Worm (Caenorhabditis elegans) whole organism, young adult: ENCODE measurements around the gene F10A3.17.

Experiments
- B0019.2 ChIP-seq: fragments of 200-800 bp; sonication (Bioruptor generic); conservative IDR thresholded peaks from 2 replicates; pipeline ENCODE4 v1.3.6; 2022; ENCODE audit warnings: missing genetic modification reagents, missing genetic modification characterization, missing compliant biosample characterization
- B0261.1 ChIP-seq: sonication (generic microtip); optimal IDR thresholded peaks from 2 replicates; lab custom pipeline; 2016; ENCODE audit warnings: mild to moderate bottlenecking, missing genetic modification characterization, moderate library complexity, missing compliant biosample characterization
- F22D6.2 ChIP-seq: sonication (generic microtip); optimal IDR thresholded peaks from 2 replicates; lab custom pipeline; 2016; ENCODE audit warnings: mild to moderate bottlenecking, missing genetic modification characterization, missing compliant biosample characterization
- F23B12.7 ChIP-seq: sonication (generic microtip); optimal IDR thresholded peaks from 2 replicates; lab custom pipeline; 2017; ENCODE audit warnings: missing genetic modification characterization, mild to moderate bottlenecking, missing compliant biosample characterization, antibody characterized with exemption, moderate library complexity; ENCODE audit not compliant: insufficient read depth
- F37B4.10 ChIP-seq: fragments of 200-800 bp; sonication (Bioruptor generic); IDR thresholded peaks from 2 replicates; pipeline ENCODE4 v1.3.6; 2022; ENCODE audit warnings: missing genetic modification characterization, missing compliant biosample characterization
- F49E8.2 ChIP-seq: sonication (generic microtip); optimal IDR thresholded peaks from 3 replicates; lab custom pipeline; 2017; ENCODE audit warnings: missing genetic modification characterization, mild to moderate bottlenecking, missing compliant biosample characterization, antibody characterized with exemption, moderate library complexity; ENCODE audit not compliant: insufficient read depth
- F55B11.4 ChIP-seq: sonication (generic microtip); optimal IDR thresholded peaks from 2 replicates; lab custom pipeline; 2016; ENCODE audit warnings: missing compliant biosample characterization, missing genetic modification characterization, borderline replicate concordance; ENCODE audit not compliant: insufficient read depth
- ZK185.1 ChIP-seq: sonication (generic microtip); optimal IDR thresholded peaks from 2 replicates; lab custom pipeline; 2016; ENCODE audit warnings: mild to moderate bottlenecking, missing genetic modification characterization, missing compliant biosample characterization; ENCODE audit not compliant: poor library complexity, severe bottlenecking
- ama-1 ChIP-seq, 3 experiments: fragments of 150-350 bp in 1 of 3; sonication (generic microtip) in 2 of 3; optimal IDR thresholded peaks; 2 replicates each; lab custom pipeline; 2014 to 2018; ENCODE audit warnings: missing biosample characterization in 2 of 3, missing genetic modification characterization in 2 of 3, missing genetic modification reagents in 2 of 3
- cebp-2 ChIP-seq: fragments of 200-800 bp; sonication (Bioruptor generic); IDR thresholded peaks from 2 replicates; pipeline ENCODE4 v1.3.6; 2022; ENCODE audit warnings: missing genetic modification characterization, missing compliant biosample characterization
- ceh-40 ChIP-seq: fragments of 200-800 bp; sonication (Bioruptor generic); IDR thresholded peaks from 2 replicates; pipeline ENCODE4 v1.3.6; 2022; ENCODE audit warnings: missing genetic modification characterization, missing compliant biosample characterization
- ceh-79 ChIP-seq: sonication (generic microtip); optimal IDR thresholded peaks from 2 replicates; lab custom pipeline; 2017; ENCODE audit warnings: mild to moderate bottlenecking, missing genetic modification characterization, missing compliant biosample characterization
- ceh-91 ChIP-seq: fragments of 200-800 bp; sonication (Bioruptor generic); IDR thresholded peaks from 2 replicates; pipeline ENCODE4 v1.3.6; 2022; ENCODE audit warnings: missing genetic modification reagents, missing genetic modification characterization, missing compliant biosample characterization
- egl-44 ChIP-seq: fragments of 200-800 bp; sonication (Bioruptor generic); IDR thresholded peaks from 2 replicates; pipeline ENCODE4 v1.3.6; 2022; ENCODE audit warnings: missing genetic modification reagents, missing genetic modification characterization, missing compliant biosample characterization
- hlh-12 ChIP-seq: sonication (generic microtip); optimal IDR thresholded peaks from 2 replicates; lab custom pipeline; 2016; ENCODE audit warnings: missing genetic modification characterization, missing compliant biosample characterization
- hsf-1 ChIP-seq: fragments of 200-800 bp; sonication (Bioruptor generic); IDR thresholded peaks from 2 replicates; pipeline ENCODE4 v1.3.6; 2022; ENCODE audit warnings: missing genetic modification reagents, missing genetic modification characterization, missing compliant biosample characterization
- let-607 ChIP-seq, 2 experiments: fragments of 200-800 bp in 1 of 2; sonication (Bioruptor generic) in 1 of 2; sonication (generic microtip) in 1 of 2; optimal IDR thresholded peaks; 2 replicates each; lab custom pipeline; 2016 to 2018; ENCODE audit warnings: mild to moderate bottlenecking in 2 of 2, missing compliant biosample characterization in 2 of 2, missing genetic modification characterization in 2 of 2, moderate library complexity in 2 of 2, missing genotype in 1 of 2
- lin-40 ChIP-seq: sonication (generic microtip); optimal IDR thresholded peaks from 2 replicates; lab custom pipeline; 2016; ENCODE audit warnings: missing genetic modification characterization, mild to moderate bottlenecking, missing compliant biosample characterization, missing genotype, missing genetic modification reagents
- lsl-1 ChIP-seq: fragments of 200-800 bp; sonication (Bioruptor generic); optimal IDR thresholded peaks from 2 replicates; lab custom pipeline; 2018; ENCODE audit warnings: mild to moderate bottlenecking, missing genetic modification characterization, moderate library complexity, missing compliant biosample characterization
- madf-6 ChIP-seq: fragments of 200-800 bp; sonication (Bioruptor generic); IDR thresholded peaks from 2 replicates; pipeline ENCODE4 v1.3.6; 2022; ENCODE audit warnings: missing genetic modification reagents, missing genetic modification characterization, missing compliant biosample characterization
- mcd-1 ChIP-seq: fragments of 200-800 bp; sonication (Bioruptor generic); IDR thresholded peaks from 2 replicates; pipeline ENCODE4 v1.3.6; 2022; ENCODE audit warnings: missing genetic modification reagents, missing genetic modification characterization, missing compliant biosample characterization
- nhr-80 ChIP-seq: sonication (generic microtip); optimal IDR thresholded peaks from 2 replicates; lab custom pipeline; 2016; ENCODE audit warnings: missing genetic modification characterization, missing compliant biosample characterization
- nhr-90 ChIP-seq: sonication (generic microtip); optimal IDR thresholded peaks from 2 replicates; lab custom pipeline; 2016; ENCODE audit warnings: missing genotype, mild to moderate bottlenecking, missing genetic modification characterization, missing compliant biosample characterization
- pha-4 ChIP-seq: fragments of 150-350 bp; sonication (generic microtip); optimal IDR thresholded peaks from 2 replicates; lab custom pipeline; 2014; ENCODE audit warnings: missing biosample characterization, missing genetic modification reagents, missing genetic modification characterization
- rcor-1 ChIP-seq: fragments of 200-800 bp; sonication (Bioruptor generic); IDR thresholded peaks from 2 replicates; pipeline ENCODE4 v1.3.6; 2022; ENCODE audit warnings: missing genetic modification reagents, missing genetic modification characterization, missing compliant biosample characterization
- rec-8 ChIP-seq, 2 experiments: sonication (generic microtip); optimal IDR thresholded peaks; 2 replicates each; lab custom pipeline; 2016; ENCODE audit warnings: mild to moderate bottlenecking in 2 of 2, missing genetic modification characterization in 2 of 2, missing genetic modification reagents in 2 of 2, missing genotype in 2 of 2, missing biosample characterization in 1 of 2, missing compliant biosample characterization in 1 of 2, moderate library complexity in 1 of 2
- snpc-3.4 ChIP-seq: sonication (generic microtip); optimal IDR thresholded peaks from 2 replicates; lab custom pipeline; 2017; ENCODE audit warnings: missing genetic modification characterization, mild to moderate bottlenecking, missing compliant biosample characterization, antibody characterized with exemption, moderate library complexity, missing genotype, missing genetic modification reagents
- sptf-2 ChIP-seq: fragments of 200-800 bp; sonication (Bioruptor generic); optimal IDR thresholded peaks from 2 replicates; lab custom pipeline; 2018; ENCODE audit warnings: mild to moderate bottlenecking, missing genetic modification characterization, missing compliant biosample characterization
- tbp1 ChIP-seq: fragments of 200-800 bp; sonication (Bioruptor generic); optimal IDR thresholded peaks from 2 replicates; lab custom pipeline; 2018; ENCODE audit warnings: mild to moderate bottlenecking, missing genetic modification characterization, missing compliant biosample characterization
- unc-62 ChIP-seq: fragments of 150-350 bp; optimal IDR thresholded peaks from 2 replicates; lab custom pipeline; 2014; ENCODE audit warnings: missing biosample characterization, missing genetic modification reagents, missing genetic modification characterization
- ztf-18 ChIP-seq: sonication (generic microtip); optimal IDR thresholded peaks from 2 replicates; lab custom pipeline; 2016; ENCODE audit warnings: missing genotype, mild to moderate bottlenecking, missing genetic modification characterization, missing compliant biosample characterization
- ztf-28 ChIP-seq: fragments of 200-800 bp; sonication (Bioruptor generic); IDR thresholded peaks from 2 replicates; pipeline ENCODE4 v1.3.6; 2022; ENCODE audit warnings: missing genetic modification reagents, missing genetic modification characterization, missing compliant biosample characterization
- ztf-6 ChIP-seq: fragments of 200-800 bp; sonication (Bioruptor generic); IDR thresholded peaks from 2 replicates; pipeline ENCODE4 v1.3.6; 2022; ENCODE audit warnings: missing genetic modification reagents, missing genetic modification characterization, missing compliant biosample characterization

Gene F10A3.17

DNA sequence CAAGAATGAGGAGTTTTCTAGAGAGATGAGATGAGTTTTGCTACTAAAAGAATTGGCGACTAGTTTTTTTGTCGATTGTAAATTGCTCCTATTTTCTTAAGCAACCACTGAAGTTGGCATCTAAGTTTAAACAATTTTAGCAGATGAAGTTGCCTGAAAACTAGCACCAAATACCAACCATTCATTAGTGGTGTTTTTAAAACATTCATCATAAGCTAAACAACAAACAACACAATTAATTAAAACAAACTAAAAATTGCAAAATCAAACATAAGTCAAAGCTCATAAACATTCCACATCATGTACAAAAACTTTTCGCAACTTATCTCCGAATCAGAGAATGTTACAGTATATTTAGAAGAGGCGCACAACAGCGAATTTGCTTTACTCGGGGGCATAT, 22.6 kb upstream of the F10A3.17 start, which contains the start of gene srz-13:
TSS of gene srz-13 (plus strand) at position 301 of the 400 bp plus-strand sequence.
- TF ChIP-seq pha-4 (tag; lab: Kevin White, UChicago) (no peak), let-607 (tag; optimal IDR thresholded peaks at IDR 0.05; lab: Kevin White, UChicago) (no peak), rcor-1 (GFP tag; lab: Robert Waterston, UW) (no peak), ztf-28 (no peak), snpc-3.4 (tag; lab: Kevin White, UChicago) (no peak), cebp-2 (GFP tag; lab: Robert Waterston, UW) (no peak), rec-8 (tag; optimal IDR thresholded peaks at IDR 0.05; lab: Kevin White, UChicago) (no peak), F49E8.2 (tag; lab: Kevin White, UChicago) (no peak), F23B12.7 (tag; lab: Kevin White, UChicago) (no peak), madf-6 (GFP tag; lab: Robert Waterston, UW) (no peak), ZK185.1 (no peak)

ce11 chrV:16180350-16180749, 20.9 kb upstream of the F10A3.17 start, which contains the start of gene str-106:
str-106 (plus strand) TSS chrV:16180650.
- no peak for TF ChIP-seq lsl-1
- no peak for TF ChIP-seq unc-62
- no peak for TF ChIP-seq F55B11.4
- TF ChIP-seq mcd-1 (GFP tag; lab: Robert Waterston, UW) = no peak
- TF ChIP-seq egl-44 (GFP tag; lab: Robert Waterston, UW) = no peak
- TF ChIP-seq ceh-40 (GFP tag; lab: Robert Waterston, UW) = no peak
- TF ChIP-seq B0019.2 = no peak
- no peak for TF ChIP-seq hlh-12
- no peak for TF ChIP-seq ztf-18 (tag; lab: Kevin White, UChicago)
- no peak for TF ChIP-seq rec-8 (tag; optimal IDR thresholded peaks at IDR 0.05; lab: Kevin White, UChicago)
- no peak for TF ChIP-seq ceh-79 (tag; lab: Kevin White, UChicago)
- no peak for TF ChIP-seq ceh-91 (GFP tag; lab: Robert Waterston, UW)
- TF ChIP-seq, all 124 proteins: peak for 0

- TF ChIP-seq F22D6.2 (tag; lab: Kevin White, UChicago) (no peak), B0261.1 (tag; lab: Kevin White, UChicago) (no peak), ama-1 (optimal IDR thresholded peaks at IDR 0.05; lab: Kevin White, UChicago) (no peak), ama-1 (GFP tag; optimal IDR thresholded peaks at IDR 0.05; lab: Kevin White, UChicago) (no peak), nhr-90 (tag; lab: Kevin White, UChicago) (no peak), let-607 (tag; optimal IDR thresholded peaks at IDR 0.05; lab: Kevin White, UChicago) (no peak), F37B4.10 (no peak), hsf-1 (no peak), tbp1 (no peak)
Measured at ce11 chrV:16175757-16176156, 16.3 kb upstream of the F10A3.17 start, which contains the start of gene cyp-33D1. cyp-33D1 (minus strand) TSS chrV:16175857.

DNA sequence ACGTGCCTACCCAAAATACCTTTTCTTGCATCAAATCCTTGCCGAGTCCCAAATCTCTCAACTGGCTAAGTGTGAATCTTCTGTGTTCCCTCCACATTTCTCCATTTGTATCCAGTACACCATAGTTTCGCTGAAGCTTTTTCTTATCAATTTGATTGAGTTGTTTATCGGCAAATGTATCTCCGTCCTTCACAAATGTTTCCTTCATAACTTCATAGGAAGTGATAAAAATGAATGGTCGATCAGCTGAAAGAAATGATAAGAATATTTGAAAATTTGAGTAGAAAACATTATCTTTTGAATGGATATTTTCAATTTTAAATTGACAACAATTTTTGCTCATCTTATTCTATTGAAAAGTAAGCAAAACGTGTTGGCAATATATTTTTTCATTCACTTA, 15.7 kb upstream of the F10A3.17 start:
- TF ChIP-seq nhr-80 (tag; lab: Kevin White, UChicago) = peak; percentile 32
- no peak for TF ChIP-seq ztf-6 (GFP tag; lab: Robert Waterston, UW)
- TF ChIP-seq sptf-2 (GFP tag; lab: Kevin White, UChicago) = no peak
- no peak for TF ChIP-seq lin-40 (tag; lab: Kevin White, UChicago)
- no peak for TF ChIP-seq madf-6 (GFP tag; lab: Robert Waterston, UW)
